Fruit fly (Drosophila melanogaster) whole organism, embryonic: ENCODE measurements around the gene obst-F.

Experiments used
- BEAF-32 ChIP-seq: fragments of 200-800 bp; sonication (Bioruptor generic); optimal IDR thresholded peaks from 3 replicates; lab custom pipeline; 2017; ENCODE audit warnings: missing biosample characterization, missing genetic modification characterization, mild to moderate bottlenecking, moderate library complexity, missing genetic modification reagents
- BtbVII ChIP-seq: fragments of 200-800 bp; sonication (Bioruptor generic); optimal IDR thresholded peaks from 3 replicates; lab custom pipeline; 2017; ENCODE audit warnings: missing biosample characterization, mild to moderate bottlenecking, missing genetic modification characterization
- CG10267 ChIP-seq: fragments of 200-800 bp; sonication (Bioruptor generic); optimal IDR thresholded peaks from 2 replicates; lab custom pipeline; 2018; ENCODE audit warnings: missing biosample characterization, mild to moderate bottlenecking, missing genetic modification characterization, moderate library complexity
- CG10654 ChIP-seq: fragments of 200-800 bp; sonication (Bioruptor generic); optimal IDR thresholded peaks from 2 replicates; lab custom pipeline; 2016; ENCODE audit warnings: missing biosample characterization, missing genetic modification characterization
- CG11456 ChIP-seq: fragments of 200-800 bp; sonication (Bioruptor generic); IDR thresholded peaks from 3 replicates; pipeline ENCODE4 v1.3.6; 2022; ENCODE audit warnings: missing biosample characterization, missing genetic modification characterization
- CG12299 ChIP-seq: fragments of 200-800 bp; sonication (Bioruptor generic); optimal IDR thresholded peaks from 2 replicates; lab custom pipeline; 2018; ENCODE audit warnings: missing biosample characterization, mild to moderate bottlenecking, missing genetic modification characterization
- CG12942 ChIP-seq: fragments of 200-800 bp; sonication (Bioruptor generic); optimal IDR thresholded peaks from 3 replicates; lab custom pipeline; 2016; ENCODE audit warnings: missing biosample characterization, missing genetic modification characterization
- CG13123 ChIP-seq: fragments of 200-800 bp; sonication (Bioruptor generic); optimal IDR thresholded peaks from 2 replicates; lab custom pipeline; 2016; ENCODE audit warnings: missing biosample characterization, missing genetic modification characterization
- CG18619 ChIP-seq: fragments of 200-800 bp; sonication (Bioruptor generic); optimal IDR thresholded peaks from 3 replicates; lab custom pipeline; 2017; ENCODE audit warnings: missing biosample characterization, mild to moderate bottlenecking, missing genetic modification characterization
- CG2678 ChIP-seq: fragments of 200-800 bp; sonication (Bioruptor generic); optimal IDR thresholded peaks from 3 replicates; lab custom pipeline; 2019; ENCODE audit warnings: missing biosample characterization, mild to moderate bottlenecking, missing genetic modification characterization, moderate library complexity
- CG3995 ChIP-seq: fragments of 200-800 bp; sonication (Bioruptor generic); optimal IDR thresholded peaks from 3 replicates; lab custom pipeline; 2016; ENCODE audit warnings: missing biosample characterization, missing genetic modification characterization
- CG42726 ChIP-seq: fragments of 200-800 bp; sonication (Bioruptor generic); IDR thresholded peaks from 2 replicates; pipeline ENCODE4 v1.3.6; 2022; ENCODE audit warnings: missing biosample characterization, missing genetic modification characterization; ENCODE audit not compliant: partially characterized antibody
- CG4404 ChIP-seq: fragments of 200-800 bp; sonication (Bioruptor generic); IDR thresholded peaks from 2 replicates; pipeline ENCODE4 v1.3.6; 2022; ENCODE audit warnings: missing biosample characterization, missing genetic modification characterization
- CG5180 ChIP-seq: fragments of 200-800 bp; sonication (Bioruptor generic); optimal IDR thresholded peaks from 3 replicates; lab custom pipeline; 2017; ENCODE audit warnings: missing biosample characterization, missing genetic modification characterization, mild to moderate bottlenecking, moderate library complexity, missing genetic modification reagents
- CG6254 ChIP-seq: fragments of 200-800 bp; sonication (Bioruptor generic); optimal IDR thresholded peaks from 3 replicates; lab custom pipeline; 2017; ENCODE audit warnings: mild to moderate bottlenecking, missing biosample characterization, missing genetic modification reagents, missing genetic modification characterization
- CG7271 ChIP-seq: fragments of 200-800 bp; sonication (Bioruptor generic); optimal IDR thresholded peaks from 2 replicates; lab custom pipeline; 2018; ENCODE audit warnings: missing biosample characterization, mild to moderate bottlenecking, missing genetic modification characterization, moderate library complexity
- CG7357 ChIP-seq: fragments of 200-800 bp; sonication (Bioruptor generic); IDR thresholded peaks from 3 replicates; pipeline ENCODE4 v1.3.6; 2022; ENCODE audit warnings: missing biosample characterization, missing genetic modification characterization
- CG8765 ChIP-seq: fragments of 200-800 bp; sonication (Bioruptor generic); IDR thresholded peaks from 2 replicates; pipeline ENCODE4 v1.3.6; 2022; ENCODE audit warnings: missing biosample characterization, missing genetic modification characterization
- CG9797 ChIP-seq: fragments of 200-800 bp; sonication (Bioruptor generic); optimal IDR thresholded peaks from 3 replicates; lab custom pipeline; 2018; ENCODE audit warnings: missing biosample characterization, mild to moderate bottlenecking, missing genetic modification characterization
- CG9876 ChIP-seq: fragments of 200-800 bp; sonication (Bioruptor generic); optimal IDR thresholded peaks from 2 replicates; lab custom pipeline; 2016; ENCODE audit warnings: missing biosample characterization, missing genetic modification characterization
- Dp ChIP-seq: fragments of 200-800 bp; sonication (Bioruptor generic); optimal IDR thresholded peaks from 2 replicates; lab custom pipeline; 2018; ENCODE audit warnings: missing biosample characterization, mild to moderate bottlenecking, missing genetic modification characterization, moderate library complexity
- Gug ChIP-seq: fragments of 200-800 bp; sonication (Bioruptor generic); IDR thresholded peaks from 4 replicates; pipeline ENCODE4 v1.3.6; 2022; ENCODE audit warnings: missing biosample characterization, missing genetic modification characterization
- HLH4C ChIP-seq: fragments of 200-800 bp; sonication (Bioruptor generic); IDR thresholded peaks from 3 replicates; pipeline ENCODE4 v1.3.6; 2022; ENCODE audit warnings: missing biosample characterization, missing genetic modification characterization; ENCODE audit not compliant: partially characterized antibody
- Hsf ChIP-seq: fragments of 200-800 bp; sonication (Bioruptor generic); optimal IDR thresholded peaks from 3 replicates; lab custom pipeline; 2016; ENCODE audit warnings: missing biosample characterization, missing genetic modification characterization
- MBD-R2 ChIP-seq: fragments of 200-800 bp; sonication (Bioruptor generic); IDR thresholded peaks from 2 replicates; pipeline ENCODE4 v1.3.6; 2022; ENCODE audit warnings: missing biosample characterization, missing genetic modification characterization
- Max ChIP-seq: fragments of 200-800 bp; sonication (Bioruptor generic); optimal IDR thresholded peaks from 2 replicates; lab custom pipeline; 2016; ENCODE audit warnings: missing biosample characterization, mild to moderate bottlenecking, missing genetic modification characterization
- Med ChIP-seq: fragments of 200-800 bp; sonication (Bioruptor generic); peaks from one replicate; lab custom pipeline; 2016; ENCODE audit warnings: missing biosample characterization, missing genetic modification characterization, mild to moderate bottlenecking, inconsistent platforms, moderate library complexity
- Myb ChIP-seq: fragments of 200-800 bp; sonication (Bioruptor generic); optimal IDR thresholded peaks from 2 replicates; lab custom pipeline; 2016; ENCODE audit warnings: missing biosample characterization, missing genetic modification characterization
- Scr ChIP-seq: fragments of 200-800 bp; sonication (Bioruptor generic); IDR thresholded peaks from 2 replicates; pipeline ENCODE4 v1.3.6; 2022; ENCODE audit warnings: missing biosample characterization, missing genetic modification characterization; ENCODE audit not compliant: partially characterized antibody
- Side ChIP-seq: fragments of 200-800 bp; sonication (Bioruptor generic); optimal IDR thresholded peaks from 2 replicates; lab custom pipeline; 2016; ENCODE audit warnings: missing biosample characterization, missing genetic modification characterization
- amos ChIP-seq: fragments of 200-800 bp; sonication (Bioruptor generic); IDR thresholded peaks from 2 replicates; pipeline ENCODE4 v1.3.6; 2022; ENCODE audit warnings: missing biosample characterization, missing genetic modification characterization; ENCODE audit not compliant: partially characterized antibody
- bab2 ChIP-seq: fragments of 200-800 bp; sonication (Bioruptor generic); optimal IDR thresholded peaks from 2 replicates; lab custom pipeline; 2016; ENCODE audit warnings: missing biosample characterization, missing genetic modification characterization
- bsh ChIP-seq, 2 experiments: fragments of 200-800 bp; sonication (Bioruptor generic); optimal IDR thresholded peaks; 2 replicates each; lab custom pipeline; 2017 to 2018; ENCODE audit warnings: mild to moderate bottlenecking in 2 of 2, missing biosample characterization in 2 of 2, missing genetic modification characterization in 2 of 2, moderate library complexity in 1 of 2
- btn ChIP-seq: fragments of 200-800 bp; sonication (Bioruptor generic); optimal IDR thresholded peaks from 2 replicates; lab custom pipeline; 2016; ENCODE audit warnings: missing biosample characterization, missing genetic modification characterization
- dm ChIP-seq: fragments of 200-800 bp; sonication (Bioruptor generic); optimal IDR thresholded peaks from 3 replicates; lab custom pipeline; 2016; ENCODE audit warnings: missing biosample characterization, missing genetic modification characterization
- dpn ChIP-seq, 2 experiments: fragments of 200-800 bp; sonication (Bioruptor generic); optimal IDR thresholded peaks; 3 replicates each; lab custom pipeline; 2016; ENCODE audit warnings: missing biosample characterization in 2 of 2, missing genetic modification characterization in 2 of 2
- fd3F ChIP-seq: fragments of 200-800 bp; sonication (Bioruptor generic); optimal IDR thresholded peaks from 2 replicates; lab custom pipeline; 2018; ENCODE audit warnings: missing biosample characterization, mild to moderate bottlenecking, missing genetic modification characterization, moderate library complexity
- fu2 ChIP-seq: fragments of 200-800 bp; sonication (Bioruptor generic); optimal IDR thresholded peaks from 2 replicates; lab custom pipeline; 2016; ENCODE audit warnings: missing biosample characterization, missing genetic modification characterization
- ham ChIP-seq: fragments of 200-800 bp; sonication (Bioruptor generic); IDR thresholded peaks from 2 replicates; pipeline ENCODE4 v1.3.6; 2022; ENCODE audit warnings: missing biosample characterization, missing genetic modification characterization
- insv ChIP-seq, 2 experiments: fragments of 200-800 bp; sonication (Bioruptor generic); optimal IDR thresholded peaks; 3 replicates each; lab custom pipeline; 2016 to 2018; ENCODE audit warnings: missing biosample characterization in 2 of 2, missing genetic modification characterization in 2 of 2
- mld ChIP-seq: fragments of 200-800 bp; sonication (Bioruptor generic); IDR thresholded peaks from 3 replicates; pipeline ENCODE4 v1.3.6; 2022; ENCODE audit warnings: missing biosample characterization, missing genetic modification characterization; ENCODE audit not compliant: partially characterized antibody
- pho ChIP-seq: fragments of 200-800 bp; sonication (Bioruptor generic); optimal IDR thresholded peaks from 2 replicates; lab custom pipeline; 2016; ENCODE audit warnings: missing biosample characterization, missing genetic modification characterization
- psq ChIP-seq: fragments of 200-800 bp; sonication (Bioruptor generic); optimal IDR thresholded peaks from 2 replicates; lab custom pipeline; 2017; ENCODE audit warnings: missing biosample characterization, missing genetic modification characterization
- rib ChIP-seq: fragments of 200-800 bp; sonication (Bioruptor generic); IDR thresholded peaks from 2 replicates; pipeline ENCODE4 v1.3.6; 2022; ENCODE audit warnings: missing biosample characterization, missing genetic modification characterization
- schlank ChIP-seq: fragments of 200-800 bp; sonication (Bioruptor generic); optimal IDR thresholded peaks from 2 replicates; lab custom pipeline; 2018; ENCODE audit warnings: missing biosample characterization, mild to moderate bottlenecking, missing genetic modification characterization
- sens ChIP-seq: fragments of 200-800 bp; sonication (Bioruptor generic); peaks from one replicate; lab custom pipeline; 2016; ENCODE audit warnings: missing biosample characterization, missing genetic modification characterization
- sob ChIP-seq: fragments of 200-800 bp; sonication (Bioruptor generic); IDR thresholded peaks from 2 replicates; pipeline ENCODE4 v1.3.6; 2022; ENCODE audit warnings: missing biosample characterization, missing genetic modification characterization
- tin ChIP-seq: fragments of 200-800 bp; sonication (Bioruptor generic); optimal IDR thresholded peaks from 3 replicates; lab custom pipeline; 2016; ENCODE audit warnings: missing biosample characterization, missing genetic modification characterization
- ttk ChIP-seq: fragments of 200-800 bp; sonication (Bioruptor generic); IDR thresholded peaks from 2 replicates; pipeline ENCODE4 v2.1.2; 2022; ENCODE audit warnings: missing biosample characterization, missing genetic modification characterization
- z ChIP-seq: fragments of 200-800 bp; sonication (Bioruptor generic); IDR thresholded peaks from 3 replicates; pipeline ENCODE4 v1.3.6; 2022; ENCODE audit warnings: missing biosample characterization, missing genetic modification characterization

obst-F gene

DNA sequence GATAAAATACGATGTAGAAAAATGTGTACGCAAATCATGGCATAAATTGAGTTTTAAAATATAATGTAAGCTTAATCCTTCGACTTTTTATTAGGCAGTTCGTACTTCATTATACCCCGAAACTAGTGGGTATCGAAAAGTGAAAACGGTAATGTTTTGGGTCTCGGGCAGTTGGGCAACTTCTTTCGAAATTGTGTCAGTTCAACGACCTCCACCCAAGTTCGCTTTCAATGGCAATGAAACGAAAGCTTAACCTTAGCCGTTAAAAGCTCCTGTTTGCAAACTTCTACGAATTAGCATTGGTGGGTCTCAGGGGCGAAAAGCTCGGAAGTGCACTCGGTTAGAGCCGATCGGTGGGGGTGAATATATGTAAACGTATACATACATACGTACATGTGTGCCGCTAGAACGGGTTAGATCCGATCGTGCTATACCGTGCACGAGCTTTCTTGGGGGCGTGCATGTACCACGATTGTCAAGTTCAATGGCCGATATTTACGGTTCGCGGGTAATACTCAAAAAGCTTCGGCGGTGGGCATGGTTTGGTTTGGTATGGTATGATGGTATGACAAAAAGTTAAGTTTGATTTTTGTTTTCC, 28.8 kb upstream of the obst-F start (continued):
- TF ChIP-seq CG7271 (no peak), Myb (GFP tag; lab: Kevin White, UChicago) (peak; percentile 47), CG11456 (GFP tag; lab: Robert Waterston, UW) (no peak), pho (GFP tag; lab: Kevin White, UChicago) (no peak), Med (GFP tag; lab: Kevin White, UChicago) (peak; percentile 52), CG18619 (no peak), bsh (GFP tag; optimal IDR thresholded peaks at IDR 0.05; lab: Kevin White, UChicago) (peak in 1 of 2 experiments; percentile 23), Scr (peak; percentile 48; the same call in 1 of the 2 replicates), CG12942 (GFP tag; lab: Kevin White, UChicago) (no peak), MBD-R2 (peak; percentile 19; the same call in 1 of the 2 replicates), CG13123 (GFP tag; lab: Kevin White, UChicago) (no peak), CG3995 (GFP tag; lab: Kevin White, UChicago) (no peak), tin (GFP tag; lab: Kevin White, UChicago) (no peak), btn (GFP tag; lab: Kevin White, UChicago) (no peak), sens (peak; percentile 46), z (no peak), Hsf (GFP tag; lab: Kevin White, UChicago) (no peak), CG5180 (peak; percentile 69), CG8765 (GFP tag; lab: Robert Waterston, UW) (no peak), CG6254 (GFP tag; lab: Kevin White, UChicago) (no peak), fd3F (GFP tag; lab: Kevin White, UChicago) (no peak), Side (GFP tag; lab: Kevin White, UChicago) (no peak), CG2678 (tag; lab: Kevin White, UChicago) (no peak), psq (no peak), mld (GFP tag; lab: Robert Waterston, UW) (peak; percentile 45; the same call in 1 of the 3 replicates), BtbVII (GFP tag; lab: Kevin White, UChicago) (no peak), amos (peak; percentile 55; the same call in 1 of the 2 replicates), ttk (GFP tag; lab: Robert Waterston, UW) (peak; percentile 32; the same call in 1 of the 2 replicates), schlank (no peak), ham (GFP tag; lab: Robert Waterston, UW) (no peak), dm (no peak), HLH4C (GFP tag; lab: Robert Waterston, UW) (no peak), dpn (GFP tag; optimal IDR thresholded peaks at IDR 0.05; lab: Kevin White, UChicago) (no peak), CG10267 (tag; lab: Kevin White, UChicago) (no peak), bab2 (GFP tag; lab: Kevin White, UChicago) (no peak), CG9797 (no peak), insv (GFP tag; optimal IDR thresholded peaks at IDR 0.05; lab: Kevin White, UChicago) (no peak), sob (GFP tag; lab: Robert Waterston, UW) (peak; percentile 39; the same call in 1 of the 2 replicates), BEAF-32 (GFP tag; lab: Kevin White, UChicago) (peak; percentile 26), CG7357 (no peak), CG42726 (GFP tag; lab: Robert Waterston, UW) (no peak), CG4404 (GFP tag; lab: Robert Waterston, UW) (no peak), CG9876 (GFP tag; lab: Kevin White, UChicago) (no peak), Dp (GFP tag; lab: Kevin White, UChicago) (no peak), CG10654 (GFP tag; lab: Kevin White, UChicago) (no peak), fu2 (GFP tag; lab: Kevin White, UChicago) (no peak), CG12299 (tag; lab: Kevin White, UChicago) (no peak), Gug (GFP tag; lab: Robert Waterston, UW) (no peak), rib (GFP tag; lab: Robert Waterston, UW) (peak; percentile 33; the same call in 1 of the 2 replicates), Max (GFP tag; lab: Kevin White, UChicago) (no peak)
